Fruit fly (Drosophila melanogaster) whole organism, adult: ENCODE results near the gene CG31741.

Source experiments
- CG14711 ChIP-seq: fragments of 200-800 bp; sonication (Bioruptor generic); optimal IDR thresholded peaks from 2 replicates; lab custom pipeline; 2018; ENCODE audit warnings: missing biosample characterization, mild to moderate bottlenecking, missing genetic modification characterization, moderate library complexity
- CG33017 ChIP-seq: fragments of 200-800 bp; sonication (Bioruptor generic); optimal IDR thresholded peaks from 2 replicates; lab custom pipeline; 2018; ENCODE audit warnings: missing biosample characterization, mild to moderate bottlenecking, missing genetic modification characterization, moderate library complexity
- CG7101 ChIP-seq: fragments of 200-800 bp; sonication (Bioruptor generic); optimal IDR thresholded peaks from 2 replicates; lab custom pipeline; 2018; ENCODE audit warnings: missing biosample characterization, mild to moderate bottlenecking, missing genetic modification characterization, moderate library complexity
- Crg-1 ChIP-seq: fragments of 200-800 bp; sonication (Bioruptor generic); optimal IDR thresholded peaks from 2 replicates; lab custom pipeline; 2016; ENCODE audit warnings: missing biosample characterization, missing genetic modification characterization
- Hr96 ChIP-seq: fragments of 200-800 bp; sonication (Bioruptor generic); optimal IDR thresholded peaks from 2 replicates; lab custom pipeline; 2016; ENCODE audit warnings: missing biosample characterization, missing genetic modification characterization
- Mnt ChIP-seq: fragments of 200-800 bp; sonication (Bioruptor generic); optimal IDR thresholded peaks from 2 replicates; lab custom pipeline; 2016; ENCODE audit warnings: missing biosample characterization, mild to moderate bottlenecking, missing genetic modification characterization
- cic ChIP-seq: fragments of 200-800 bp; sonication (Bioruptor generic); optimal IDR thresholded peaks from 2 replicates; lab custom pipeline; 2017; ENCODE audit warnings: missing biosample characterization, mild to moderate bottlenecking, missing genetic modification characterization, moderate library complexity
- ovo ChIP-seq: fragments of 200-800 bp; sonication (Bioruptor generic); optimal IDR thresholded peaks from 2 replicates; lab custom pipeline; 2016; ENCODE audit warnings: missing biosample characterization, missing genetic modification characterization
- pad ChIP-seq: fragments of 200-800 bp; sonication (Bioruptor generic); optimal IDR thresholded peaks from 3 replicates; lab custom pipeline; 2017; ENCODE audit warnings: missing biosample characterization, missing genetic modification characterization, mild to moderate bottlenecking, moderate library complexity, missing genetic modification reagents

DNA sequence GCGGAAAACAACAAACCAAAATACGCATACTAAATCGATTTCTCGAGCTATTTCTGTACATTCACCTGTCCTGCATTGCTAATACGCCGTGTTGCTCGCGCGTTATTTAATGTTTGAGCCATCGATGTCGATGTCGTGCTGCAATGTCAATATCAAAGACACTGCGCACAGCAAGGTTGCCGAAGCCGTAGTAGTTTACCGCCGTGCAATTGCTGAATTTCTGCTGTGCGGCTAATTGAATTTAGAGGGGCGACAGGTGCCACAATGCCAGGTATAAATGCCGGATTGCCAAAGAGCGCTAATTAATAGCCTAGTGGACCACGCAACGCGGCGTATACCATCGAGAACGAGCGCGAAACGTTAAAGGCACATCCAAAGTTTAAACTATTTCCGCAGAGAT, 6.1 kb upstream of the CG31741 start, which contains the start of gene Arr1:
- TF ChIP-seq Hr96 (GFP tag; lab: Kevin White, UChicago) (no peak), Crg-1 (GFP tag; lab: Kevin White, UChicago) (no peak), CG14711 (tag; lab: Kevin White, UChicago) (no peak), Mnt (GFP tag; lab: Kevin White, UChicago) (no peak), ovo (GFP tag; lab: Kevin White, UChicago) (no peak), CG33017 (tag; lab: Kevin White, UChicago) (no peak), pad (GFP tag; lab: Kevin White, UChicago) (no peak), CG7101 (tag; lab: Kevin White, UChicago) (no peak), cic (GFP tag; lab: Kevin White, UChicago) (no peak)
